Worm (Caenorhabditis elegans) whole organism, young adult: ENCODE measurements around the gene srw-54.
A peak's percentile ranks its signal among the peaks of the same experiment; 100 is the strongest.

Source experiments
- B0261.1 ChIP-seq: sonication (generic microtip); optimal IDR thresholded peaks from 2 replicates; lab custom pipeline; 2016; ENCODE audit warnings: mild to moderate bottlenecking, missing genetic modification characterization, moderate library complexity, missing compliant biosample characterization
- C06A6.2 ChIP-seq: fragments of 200-800 bp; sonication (Bioruptor generic); conservative IDR thresholded peaks from 2 replicates; pipeline ENCODE4 v1.3.6; 2022; ENCODE audit warnings: missing genetic modification characterization, missing compliant biosample characterization
- F22D6.2 ChIP-seq: sonication (generic microtip); optimal IDR thresholded peaks from 2 replicates; lab custom pipeline; 2016; ENCODE audit warnings: mild to moderate bottlenecking, missing genetic modification characterization, missing compliant biosample characterization
- F49E8.2 ChIP-seq: sonication (generic microtip); optimal IDR thresholded peaks from 3 replicates; lab custom pipeline; 2017; ENCODE audit warnings: missing genetic modification characterization, mild to moderate bottlenecking, missing compliant biosample characterization, antibody characterized with exemption, moderate library complexity; ENCODE audit not compliant: insufficient read depth
- F57A8.1 ChIP-seq: fragments of 200-800 bp; sonication (Bioruptor generic); optimal IDR thresholded peaks from 2 replicates; lab custom pipeline; 2018; ENCODE audit warnings: mild to moderate bottlenecking, missing genetic modification characterization, moderate library complexity, missing compliant biosample characterization
- K12H6.12 ChIP-seq: fragments of 200-800 bp; sonication (Bioruptor generic); optimal IDR thresholded peaks from 2 replicates; lab custom pipeline; 2018; ENCODE audit warnings: mild to moderate bottlenecking, missing genetic modification characterization, missing compliant biosample characterization
- T26A5.8 ChIP-seq: sonication (generic microtip); optimal IDR thresholded peaks from 2 replicates; lab custom pipeline; 2016; ENCODE audit warnings: missing genetic modification characterization, missing compliant biosample characterization
- Y53F4B.3 ChIP-seq: fragments of 200-800 bp; sonication (Bioruptor generic); IDR thresholded peaks from 2 replicates; pipeline ENCODE4 v1.3.6; 2022; ENCODE audit warnings: missing genetic modification reagents, missing genetic modification characterization, missing compliant biosample characterization
- Y56A3A.18 ChIP-seq: fragments of 200-800 bp; sonication (Bioruptor generic); IDR thresholded peaks from 2 replicates; pipeline ENCODE4 v1.3.6; 2022; ENCODE audit warnings: missing genetic modification reagents, missing genetic modification characterization, missing compliant biosample characterization
- Y79H2A.3 ChIP-seq: fragments of 200-800 bp; sonication (Bioruptor generic); conservative IDR thresholded peaks from 2 replicates; pipeline ENCODE4 v1.3.6; 2022; ENCODE audit warnings: missing genetic modification reagents, missing genetic modification characterization, missing compliant biosample characterization
- Y95B8A.8 ChIP-seq: fragments of 200-800 bp; sonication (Bioruptor generic); IDR thresholded peaks from 2 replicates; pipeline ENCODE4 v1.3.6; 2022; ENCODE audit warnings: missing genetic modification reagents, missing genetic modification characterization, missing compliant biosample characterization
- ama-1 ChIP-seq, 3 experiments: fragments of 150-350 bp in 1 of 3; sonication (generic microtip) in 2 of 3; optimal IDR thresholded peaks; 2 replicates each; lab custom pipeline; 2014 to 2018; ENCODE audit warnings: missing biosample characterization in 2 of 3, missing genetic modification characterization in 2 of 3, missing genetic modification reagents in 2 of 3
- aptf-3 ChIP-seq: fragments of 200-800 bp; sonication (Bioruptor generic); IDR thresholded peaks from 2 replicates; pipeline ENCODE4 v1.3.6; 2022; ENCODE audit warnings: missing genetic modification characterization, missing compliant biosample characterization
- atf-7 ChIP-seq: sonication (generic microtip); optimal IDR thresholded peaks from 2 replicates; lab custom pipeline; 2017; ENCODE audit warnings: mild to moderate bottlenecking, missing genetic modification characterization, missing compliant biosample characterization
- attf-6 ChIP-seq: fragments of 200-800 bp; sonication (Bioruptor generic); IDR thresholded peaks from 2 replicates; pipeline ENCODE4 v1.3.6; 2022; ENCODE audit warnings: missing genetic modification reagents, missing genetic modification characterization, missing compliant biosample characterization
- ccch-3 ChIP-seq: fragments of 200-800 bp; sonication (Bioruptor generic); optimal IDR thresholded peaks from 2 replicates; lab custom pipeline; 2018; ENCODE audit warnings: mild to moderate bottlenecking, missing genetic modification characterization, missing compliant biosample characterization
- cebp-2 ChIP-seq: fragments of 200-800 bp; sonication (Bioruptor generic); IDR thresholded peaks from 2 replicates; pipeline ENCODE4 v1.3.6; 2022; ENCODE audit warnings: missing genetic modification characterization, missing compliant biosample characterization
- ceh-40 ChIP-seq: fragments of 200-800 bp; sonication (Bioruptor generic); IDR thresholded peaks from 2 replicates; pipeline ENCODE4 v1.3.6; 2022; ENCODE audit warnings: missing genetic modification characterization, missing compliant biosample characterization
- dpff-1 ChIP-seq: sonication (generic microtip); optimal IDR thresholded peaks from 2 replicates; lab custom pipeline; 2017; ENCODE audit warnings: mild to moderate bottlenecking, missing genetic modification characterization, missing compliant biosample characterization
- egl-18 ChIP-seq: fragments of 200-800 bp; sonication (Bioruptor generic); IDR thresholded peaks from 2 replicates; pipeline ENCODE4 v1.3.6; 2022; ENCODE audit warnings: missing genetic modification reagents, missing genetic modification characterization, missing compliant biosample characterization
- egl-44 ChIP-seq: fragments of 200-800 bp; sonication (Bioruptor generic); IDR thresholded peaks from 2 replicates; pipeline ENCODE4 v1.3.6; 2022; ENCODE audit warnings: missing genetic modification reagents, missing genetic modification characterization, missing compliant biosample characterization
- ets-4 ChIP-seq: fragments of 200-800 bp; sonication (Bioruptor generic); optimal IDR thresholded peaks from 2 replicates; lab custom pipeline; 2018; ENCODE audit warnings: mild to moderate bottlenecking, missing genetic modification characterization, missing compliant biosample characterization
- gei-17 ChIP-seq: fragments of 200-800 bp; sonication (Bioruptor generic); optimal IDR thresholded peaks from 2 replicates; lab custom pipeline; 2018; ENCODE audit warnings: mild to moderate bottlenecking, missing genetic modification characterization, missing compliant biosample characterization
- hmg-1.2 ChIP-seq: fragments of 200-800 bp; sonication (Bioruptor generic); IDR thresholded peaks from 2 replicates; pipeline ENCODE4 v1.3.6; 2022; ENCODE audit warnings: missing genetic modification reagents, missing genetic modification characterization, missing compliant biosample characterization
- hsf-1 ChIP-seq: fragments of 200-800 bp; sonication (Bioruptor generic); IDR thresholded peaks from 2 replicates; pipeline ENCODE4 v1.3.6; 2022; ENCODE audit warnings: missing genetic modification reagents, missing genetic modification characterization, missing compliant biosample characterization
- lag-1 ChIP-seq: fragments of 200-800 bp; sonication (Bioruptor generic); IDR thresholded peaks from 2 replicates; pipeline ENCODE4 v1.3.6; 2022; ENCODE audit warnings: missing genetic modification reagents, missing genetic modification characterization, missing compliant biosample characterization
- let-526 ChIP-seq: fragments of 200-800 bp; sonication (Bioruptor generic); IDR thresholded peaks from 2 replicates; pipeline ENCODE4 v1.3.6; 2022; ENCODE audit warnings: missing genetic modification reagents, missing genetic modification characterization, missing compliant biosample characterization
- lin-26 ChIP-seq: fragments of 200-800 bp; sonication (Bioruptor generic); IDR thresholded peaks from 2 replicates; pipeline ENCODE4 v1.3.6; 2022; ENCODE audit warnings: missing genetic modification reagents, missing genetic modification characterization, missing compliant biosample characterization
- lin-54 ChIP-seq: fragments of 200-800 bp; sonication (Bioruptor generic); optimal IDR thresholded peaks from 2 replicates; lab custom pipeline; 2018; ENCODE audit warnings: mild to moderate bottlenecking, missing genetic modification characterization, missing compliant biosample characterization
- lsy-27 ChIP-seq: sonication (generic microtip); optimal IDR thresholded peaks from 2 replicates; lab custom pipeline; 2017; ENCODE audit warnings: missing genetic modification characterization, mild to moderate bottlenecking, missing compliant biosample characterization, antibody characterized with exemption, missing genotype, borderline replicate concordance; ENCODE audit not compliant: insufficient read depth
- nfya-2 ChIP-seq: fragments of 200-800 bp; sonication (Bioruptor generic); IDR thresholded peaks from 2 replicates; pipeline ENCODE4 v1.3.6; 2022; ENCODE audit warnings: missing genetic modification reagents, missing genetic modification characterization, missing compliant biosample characterization
- nfyb-1 ChIP-seq: fragments of 200-800 bp; sonication (Bioruptor generic); IDR thresholded peaks from 2 replicates; pipeline ENCODE4 v1.3.6; 2022; ENCODE audit warnings: missing genetic modification reagents, missing genetic modification characterization, missing compliant biosample characterization
- nhr-27 ChIP-seq: fragments of 200-800 bp; sonication (Bioruptor generic); optimal IDR thresholded peaks from 2 replicates; lab custom pipeline; 2018; ENCODE audit warnings: mild to moderate bottlenecking, missing genetic modification characterization, moderate library complexity, missing compliant biosample characterization
- nhr-80 ChIP-seq: sonication (generic microtip); optimal IDR thresholded peaks from 2 replicates; lab custom pipeline; 2016; ENCODE audit warnings: missing genetic modification characterization, missing compliant biosample characterization
- nhr-90 ChIP-seq: sonication (generic microtip); optimal IDR thresholded peaks from 2 replicates; lab custom pipeline; 2016; ENCODE audit warnings: missing genotype, mild to moderate bottlenecking, missing genetic modification characterization, missing compliant biosample characterization
- pha-4 ChIP-seq: fragments of 150-350 bp; sonication (generic microtip); optimal IDR thresholded peaks from 2 replicates; lab custom pipeline; 2014; ENCODE audit warnings: missing biosample characterization, missing genetic modification reagents, missing genetic modification characterization
- rec-8 ChIP-seq, 2 experiments: sonication (generic microtip); optimal IDR thresholded peaks; 2 replicates each; lab custom pipeline; 2016; ENCODE audit warnings: mild to moderate bottlenecking in 2 of 2, missing genetic modification characterization in 2 of 2, missing genetic modification reagents in 2 of 2, missing genotype in 2 of 2, missing biosample characterization in 1 of 2, missing compliant biosample characterization in 1 of 2, moderate library complexity in 1 of 2
- sea-2 ChIP-seq: fragments of 200-800 bp; sonication (Bioruptor generic); IDR thresholded peaks from 2 replicates; pipeline ENCODE4 v1.3.6; 2022; ENCODE audit warnings: missing genetic modification characterization, missing compliant biosample characterization
- snpc-1.1 ChIP-seq: sonication (generic microtip); optimal IDR thresholded peaks from 2 replicates; lab custom pipeline; 2017; ENCODE audit warnings: missing genetic modification characterization, mild to moderate bottlenecking, missing compliant biosample characterization, antibody characterized with exemption, moderate library complexity, missing genotype, missing genetic modification reagents; ENCODE audit not compliant: insufficient read depth
- snpc-3.4 ChIP-seq: sonication (generic microtip); optimal IDR thresholded peaks from 2 replicates; lab custom pipeline; 2017; ENCODE audit warnings: missing genetic modification characterization, mild to moderate bottlenecking, missing compliant biosample characterization, antibody characterized with exemption, moderate library complexity, missing genotype, missing genetic modification reagents
- snpc-4 ChIP-seq, 5 experiments: fragments of 150-350 bp in 1 of 5; sonication (generic microtip) in 4 of 5; optimal IDR thresholded peaks; 2 replicates each; lab custom pipeline; 2014 to 2018; ENCODE audit warnings: missing genetic modification characterization in 5 of 5, missing biosample characterization in 3 of 5, antibody characterized with exemption in 2 of 5, mild to moderate bottlenecking in 2 of 5, missing compliant biosample characterization in 2 of 5, missing genotype in 2 of 5, moderate library complexity in 2 of 5, missing genetic modification reagents in 1 of 5
- sptf-2 ChIP-seq: fragments of 200-800 bp; sonication (Bioruptor generic); optimal IDR thresholded peaks from 2 replicates; lab custom pipeline; 2018; ENCODE audit warnings: mild to moderate bottlenecking, missing genetic modification characterization, missing compliant biosample characterization
- tbp1 ChIP-seq: fragments of 200-800 bp; sonication (Bioruptor generic); optimal IDR thresholded peaks from 2 replicates; lab custom pipeline; 2018; ENCODE audit warnings: mild to moderate bottlenecking, missing genetic modification characterization, missing compliant biosample characterization
- ztf-18 ChIP-seq: sonication (generic microtip); optimal IDR thresholded peaks from 2 replicates; lab custom pipeline; 2016; ENCODE audit warnings: missing genotype, mild to moderate bottlenecking, missing genetic modification characterization, missing compliant biosample characterization

srw-54 gene

ce11 chrV:16648317-16649018 is 37.3 kb downstream of the srw-54 start, which contains the start of gene W06G6.20 (continued):
- TF ChIP-seq Y53F4B.3 (GFP tag; lab: Robert Waterston, UW) (no peak), ama-1 (optimal IDR thresholded peaks at IDR 0.05; lab: Kevin White, UChicago) (no peak), ama-1 (GFP tag; optimal IDR thresholded peaks at IDR 0.05; lab: Kevin White, UChicago) (no peak), snpc-1.1 (peak; percentile 75), ztf-18 (tag; lab: Kevin White, UChicago) (peak; percentile 37), aptf-3 (no peak), atf-7 (tag; lab: Kevin White, UChicago) (no peak), snpc-3.4 (peak; percentile 59), F49E8.2 (tag; lab: Kevin White, UChicago) (no peak), tbp1 (GFP tag; lab: Kevin White, UChicago) (peak; percentile 90), Y95B8A.8 (GFP tag; lab: Robert Waterston, UW) (no peak), nfyb-1 (0 out of 2 replicates have a peak, but pooled peaks have one; percentile 47), let-526 (GFP tag; lab: Robert Waterston, UW) (no peak), lsy-27 (tag; lab: Kevin White, UChicago) (peak; percentile 22), pha-4 (tag; lab: Kevin White, UChicago) (no peak), rec-8 (tag; optimal IDR thresholded peaks at IDR 0.05; lab: Kevin White, UChicago) (peak in 1 of 2 experiments; percentile 11), Y56A3A.18 (GFP tag; lab: Robert Waterston, UW) (no peak), hmg-1.2 (GFP tag; lab: Robert Waterston, UW) (peak; percentile 50; the same call in 1 of the 2 replicates), sea-2 (GFP tag; lab: Robert Waterston, UW) (no peak), C06A6.2 (GFP tag; lab: Robert Waterston, UW) (no peak), lag-1 (GFP tag; lab: Robert Waterston, UW) (no peak), nhr-90 (tag; lab: Kevin White, UChicago) (peak; percentile 39), cebp-2 (GFP tag; lab: Robert Waterston, UW) (no peak), nfya-2 (GFP tag; lab: Robert Waterston, UW) (no peak), ets-4 (GFP tag; lab: Kevin White, UChicago) (no peak), B0261.1 (tag; lab: Kevin White, UChicago) (peak; percentile 75), nhr-27 (no peak), F22D6.2 (tag; lab: Kevin White, UChicago) (no peak), nhr-80 (tag; lab: Kevin White, UChicago) (peak; percentile 3), gei-17 (no peak), Y79H2A.3 (GFP tag; lab: Robert Waterston, UW) (no peak), dpff-1 (tag; lab: Kevin White, UChicago) (no peak), F57A8.1 (GFP tag; lab: Kevin White, UChicago) (no peak), T26A5.8 (tag; lab: Kevin White, UChicago) (no peak), sptf-2 (GFP tag; lab: Kevin White, UChicago) (no peak), snpc-4 (GFP tag; optimal IDR thresholded peaks at IDR 0.05; lab: Kevin White, UChicago) (peak; percentile 44), snpc-4 (tag; optimal IDR thresholded peaks at IDR 0.05; lab: Kevin White, UChicago) (peak in 3 of 4 experiments; percentile 29 to 85 (median 76)), egl-44 (GFP tag; lab: Robert Waterston, UW) (no peak), lin-54 (peak; percentile 10), ceh-40 (GFP tag; lab: Robert Waterston, UW) (no peak), ccch-3 (GFP tag; lab: Kevin White, UChicago) (no peak), K12H6.12 (tag; lab: Kevin White, UChicago) (no peak), attf-6 (GFP tag; lab: Robert Waterston, UW) (peak; percentile 79), hsf-1 (GFP tag; lab: Robert Waterston, UW) (peak; percentile 20; the same call in 1 of the 2 replicates), egl-18 (no peak), lin-26 (GFP tag; lab: Robert Waterston, UW) (peak; percentile 86)
